Worm (Caenorhabditis elegans) whole organism, late embryonic: ENCODE data around the gene etr-1.

Experiments used
- C08G9.2 ChIP-seq: sonication (generic microtip); optimal IDR thresholded peaks from 2 replicates; lab custom pipeline; 2016; ENCODE audit warnings: mild to moderate bottlenecking, missing genetic modification characterization, moderate library complexity, missing compliant biosample characterization
- F13H6.1 ChIP-seq: sonication (generic microtip); optimal IDR thresholded peaks from 2 replicates; lab custom pipeline; 2016; ENCODE audit warnings: missing genetic modification characterization, missing compliant biosample characterization
- K02D7.2 ChIP-seq: sonication (generic microtip); optimal IDR thresholded peaks from 2 replicates; lab custom pipeline; 2017; ENCODE audit warnings: mild to moderate bottlenecking, missing genetic modification characterization, missing compliant biosample characterization
- ahr-1 ChIP-seq: sonication (generic microtip); optimal IDR thresholded peaks from 2 replicates; lab custom pipeline; 2016; ENCODE audit warnings: missing genetic modification characterization, missing compliant biosample characterization
- ama-1 ChIP-seq: fragments of 150-350 bp; optimal IDR thresholded peaks from 2 replicates; lab custom pipeline; 2014
- ceh-14 ChIP-seq: sonication (generic microtip); optimal IDR thresholded peaks from 2 replicates; lab custom pipeline; 2016; ENCODE audit warnings: missing genotype, missing genetic modification characterization, missing compliant biosample characterization
- ceh-18 ChIP-seq: sonication (generic microtip); optimal IDR thresholded peaks from 2 replicates; lab custom pipeline; 2016; ENCODE audit warnings: missing genetic modification characterization, missing compliant biosample characterization
- ceh-19 ChIP-seq: fragments of 200-800 bp; sonication (Bioruptor generic); optimal IDR thresholded peaks from 2 replicates; lab custom pipeline; 2018; ENCODE audit warnings: mild to moderate bottlenecking, missing genetic modification characterization, missing compliant biosample characterization
- ceh-22 ChIP-seq: sonication (generic microtip); optimal IDR thresholded peaks from 2 replicates; lab custom pipeline; 2017; ENCODE audit warnings: missing biosample characterization, missing genetic modification characterization
- ceh-24 ChIP-seq: sonication (generic microtip); optimal IDR thresholded peaks from 2 replicates; lab custom pipeline; 2016; ENCODE audit warnings: mild to moderate bottlenecking, missing genetic modification characterization, missing compliant biosample characterization
- ceh-31 ChIP-seq: sonication (generic microtip); optimal IDR thresholded peaks from 2 replicates; lab custom pipeline; 2016; ENCODE audit warnings: missing genetic modification characterization, missing compliant biosample characterization
- ceh-34 ChIP-seq: sonication (generic microtip); optimal IDR thresholded peaks from 2 replicates; lab custom pipeline; 2016; ENCODE audit warnings: mild to moderate bottlenecking, missing genetic modification characterization, missing compliant biosample characterization
- ceh-45 ChIP-seq: fragments of 200-800 bp; sonication (Bioruptor generic); IDR thresholded peaks from 2 replicates; pipeline ENCODE4 v1.3.6; 2022; ENCODE audit warnings: missing genetic modification reagents, missing genetic modification characterization, missing compliant biosample characterization
- ceh-48 ChIP-seq: sonication (generic microtip); optimal IDR thresholded peaks from 2 replicates; lab custom pipeline; 2016; ENCODE audit warnings: missing genetic modification characterization, inconsistent platforms, missing compliant biosample characterization
- che-1 ChIP-seq: sonication (generic microtip); optimal IDR thresholded peaks from 2 replicates; lab custom pipeline; 2016; ENCODE audit warnings: mild to moderate bottlenecking, missing genetic modification characterization, missing compliant biosample characterization
- dve-1 ChIP-seq: sonication (generic microtip); optimal IDR thresholded peaks from 2 replicates; lab custom pipeline; 2017; ENCODE audit warnings: antibody characterized with exemption, mild to moderate bottlenecking, missing genetic modification characterization, missing compliant biosample characterization
- elt-2 ChIP-seq: sonication (generic microtip); optimal IDR thresholded peaks from 2 replicates; lab custom pipeline; 2016; ENCODE audit warnings: missing genetic modification reagents, missing genetic modification characterization, missing compliant biosample characterization
- ets-4 ChIP-seq: sonication (generic microtip); optimal IDR thresholded peaks from 2 replicates; lab custom pipeline; 2016; ENCODE audit warnings: missing genetic modification characterization, missing compliant biosample characterization
- eyg-1 ChIP-seq: sonication (generic microtip); optimal IDR thresholded peaks from 2 replicates; lab custom pipeline; 2016; ENCODE audit warnings: missing genotype, missing genetic modification characterization, missing compliant biosample characterization
- fax-1 ChIP-seq: sonication (generic microtip); optimal IDR thresholded peaks from 2 replicates; lab custom pipeline; 2016; ENCODE audit warnings: missing genotype, missing genetic modification characterization, missing compliant biosample characterization
- fkh-10 ChIP-seq: fragments of 150-350 bp; optimal IDR thresholded peaks from 2 replicates; lab custom pipeline; 2014; ENCODE audit warnings: missing biosample characterization, missing genetic modification reagents, missing genetic modification characterization
- fkh-6 ChIP-seq: sonication (generic microtip); optimal IDR thresholded peaks from 2 replicates; lab custom pipeline; 2016; ENCODE audit warnings: missing genetic modification characterization, missing compliant biosample characterization
- hlh-13 ChIP-seq: fragments of 200-800 bp; sonication (Bioruptor generic); optimal IDR thresholded peaks from 2 replicates; lab custom pipeline; 2018; ENCODE audit warnings: mild to moderate bottlenecking, missing genetic modification characterization, missing compliant biosample characterization
- hlh-15 ChIP-seq: sonication (generic microtip); optimal IDR thresholded peaks from 2 replicates; lab custom pipeline; 2016; ENCODE audit warnings: missing genetic modification characterization, missing compliant biosample characterization
- hlh-8 ChIP-seq: sonication (generic microtip); optimal IDR thresholded peaks from 2 replicates; lab custom pipeline; 2016; ENCODE audit warnings: missing genotype, missing genetic modification characterization, missing compliant biosample characterization
- madf-2 ChIP-seq: sonication (generic microtip); optimal IDR thresholded peaks from 2 replicates; lab custom pipeline; 2017; ENCODE audit warnings: missing genetic modification characterization, missing compliant biosample characterization
- mec-3 ChIP-seq: sonication (generic microtip); optimal IDR thresholded peaks from 2 replicates; lab custom pipeline; 2016; ENCODE audit warnings: borderline replicate concordance, missing genetic modification characterization, missing compliant biosample characterization
- nfya-1 ChIP-seq: sonication (generic microtip); optimal IDR thresholded peaks from 2 replicates; lab custom pipeline; 2017; ENCODE audit warnings: missing genetic modification characterization, mild to moderate bottlenecking, missing compliant biosample characterization, antibody characterized with exemption, moderate library complexity
- nhr-232 ChIP-seq: sonication (generic microtip); optimal IDR thresholded peaks from 2 replicates; lab custom pipeline; 2016; ENCODE audit warnings: missing genetic modification characterization, missing compliant biosample characterization
- npax-4 ChIP-seq: sonication (generic microtip); optimal IDR thresholded peaks from 2 replicates; lab custom pipeline; 2016; ENCODE audit warnings: missing genetic modification characterization, missing compliant biosample characterization
- pat-9 ChIP-seq: fragments of 200-800 bp; sonication (Bioruptor generic); optimal IDR thresholded peaks from 2 replicates; lab custom pipeline; 2018; ENCODE audit warnings: mild to moderate bottlenecking, missing genetic modification characterization, moderate library complexity, missing compliant biosample characterization
- pax-1 ChIP-seq: fragments of 150-350 bp; optimal IDR thresholded peaks from 2 replicates; lab custom pipeline; 2014; ENCODE audit warnings: missing biosample characterization, missing genetic modification characterization
- pha-2 ChIP-seq: sonication (generic microtip); optimal IDR thresholded peaks from 2 replicates; lab custom pipeline; 2017; ENCODE audit warnings: mild to moderate bottlenecking, missing genetic modification characterization, missing compliant biosample characterization
- pha-4 ChIP-seq: fragments of 150-350 bp; optimal IDR thresholded peaks from 2 replicates; lab custom pipeline; 2018; ENCODE audit warnings: missing biosample characterization, missing genetic modification reagents, missing genetic modification characterization
- pqm-1 ChIP-seq: sonication (generic microtip); optimal IDR thresholded peaks from 2 replicates; lab custom pipeline; 2016; ENCODE audit warnings: missing genetic modification characterization, missing compliant biosample characterization
- rnt-1 ChIP-seq: sonication (generic microtip); optimal IDR thresholded peaks from 2 replicates; lab custom pipeline; 2016; ENCODE audit warnings: missing genetic modification characterization, missing compliant biosample characterization
- sox-2 ChIP-seq: fragments of 200-800 bp; sonication (Bioruptor generic); IDR thresholded peaks from 2 replicates; pipeline ENCODE4 v1.3.6; 2022; ENCODE audit warnings: missing genetic modification reagents, missing genetic modification characterization, missing compliant biosample characterization
- sox-4 ChIP-seq: sonication (generic microtip); optimal IDR thresholded peaks from 2 replicates; lab custom pipeline; 2017; ENCODE audit warnings: mild to moderate bottlenecking, missing genetic modification characterization, inconsistent platforms, missing compliant biosample characterization
- syd-9 ChIP-seq: sonication (generic microtip); optimal IDR thresholded peaks from 2 replicates; lab custom pipeline; 2016; ENCODE audit warnings: mild to moderate bottlenecking, missing genetic modification characterization, moderate library complexity, missing compliant biosample characterization
- tbx-2 ChIP-seq: sonication (generic microtip); optimal IDR thresholded peaks from 2 replicates; lab custom pipeline; 2016; ENCODE audit warnings: missing genetic modification characterization, missing compliant biosample characterization
- tbx-7 ChIP-seq: sonication (generic microtip); optimal IDR thresholded peaks from 2 replicates; lab custom pipeline; 2016; ENCODE audit warnings: missing genotype, missing genetic modification characterization, missing compliant biosample characterization
- ttx-3 ChIP-seq: sonication (generic microtip); optimal IDR thresholded peaks from 2 replicates; lab custom pipeline; 2016; ENCODE audit warnings: missing genetic modification reagents, missing genetic modification characterization, missing compliant biosample characterization
- unc-42 ChIP-seq: sonication (generic microtip); optimal IDR thresholded peaks from 2 replicates; lab custom pipeline; 2016; ENCODE audit warnings: missing genotype, missing genetic modification characterization, missing compliant biosample characterization
- unc-55 ChIP-seq: sonication (generic microtip); optimal IDR thresholded peaks from 2 replicates; lab custom pipeline; 2017; ENCODE audit warnings: missing biosample characterization, missing genetic modification reagents, missing genetic modification characterization

Gene etr-1

DNA sequence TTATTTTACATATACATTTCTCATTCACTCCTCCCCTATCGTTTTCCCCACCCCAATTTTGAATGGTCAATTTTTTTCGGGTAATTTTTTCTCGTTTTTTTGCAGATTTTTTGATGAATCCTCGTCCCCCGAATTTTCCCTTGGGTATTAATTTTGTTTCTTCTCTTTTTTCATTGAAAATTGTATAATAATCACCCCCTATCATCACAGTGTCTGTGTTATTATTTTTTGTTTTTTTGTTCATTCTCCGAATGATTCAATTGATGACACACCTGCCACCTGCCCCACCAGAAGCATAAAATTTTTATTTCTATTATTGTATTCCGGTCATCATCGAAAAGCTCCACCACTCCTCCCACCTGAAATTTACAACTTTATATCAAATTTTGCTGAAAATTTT, 9.9 kb upstream of the etr-1 start, which contains the start of gene T25D3.3:
Gene T25D3.3 (plus strand): TSS at position 301 of the 400 bp plus-strand sequence.
- TF ChIP-seq ceh-24 (tag; lab: Kevin White, UChicago) (no peak), K02D7.2 (tag; lab: Kevin White, UChicago) (no peak), ets-4 (tag; lab: Kevin White, UChicago) (no peak), hlh-8 (tag; lab: Kevin White, UChicago) (no peak), hlh-15 (no peak), fkh-6 (no peak), hlh-13 (GFP tag; lab: Kevin White, UChicago) (no peak), pha-2 (no peak), ceh-19 (GFP tag; lab: Kevin White, UChicago) (no peak), fax-1 (tag; lab: Kevin White, UChicago) (no peak), syd-9 (tag; lab: Kevin White, UChicago) (no peak), nfya-1 (tag; lab: Kevin White, UChicago) (no peak), sox-4 (tag; lab: Kevin White, UChicago) (no peak), ceh-48 (no peak), C08G9.2 (no peak)

DNA sequence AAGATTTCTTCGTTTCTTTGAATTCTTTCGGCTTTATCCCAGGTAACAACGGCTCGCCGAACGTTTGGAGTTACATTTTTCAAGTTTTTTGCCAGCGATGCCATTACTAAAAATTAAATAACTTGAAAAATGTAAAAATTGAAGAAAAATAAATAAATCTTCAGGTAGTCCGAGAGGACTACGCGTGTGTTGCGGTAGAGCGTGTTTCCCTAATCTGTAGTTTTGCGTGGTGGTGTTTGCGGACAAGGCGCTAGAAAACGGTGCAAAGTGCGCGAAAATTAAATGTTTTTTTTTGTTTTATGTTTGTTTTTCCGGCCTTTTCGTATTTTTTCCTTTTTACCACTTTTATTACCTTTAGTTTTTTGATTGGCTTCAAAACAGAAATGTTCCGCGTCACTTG, 6.3 kb upstream of the etr-1 start, which contains the start of gene mrpl-28:
Gene mrpl-28 (minus strand): TSS at position 106 of the 400 bp plus-strand sequence.
- no peak for TF ChIP-seq npax-4
- no peak for TF ChIP-seq ceh-19 (GFP tag; lab: Kevin White, UChicago)
- TF ChIP-seq pha-4 (tag; lab: Kevin White, UChicago): no peak
- no peak for TF ChIP-seq K02D7.2 (tag; lab: Kevin White, UChicago)
- TF ChIP-seq elt-2: peak; percentile 63
- TF ChIP-seq ahr-1: no peak
- no peak for TF ChIP-seq madf-2
- no peak for TF ChIP-seq ceh-22 (tag; lab: Kevin White, UChicago)
- TF ChIP-seq tbx-2: peak; percentile 40
- TF ChIP-seq rnt-1 (tag; lab: Kevin White, UChicago): no peak
- TF ChIP-seq eyg-1: no peak
- no peak for TF ChIP-seq unc-55 (GFP tag; lab: Kevin White, UChicago)
- TF ChIP-seq pax-1 (tag; lab: Kevin White, UChicago): peak; percentile 71
- TF ChIP-seq fax-1 (tag; lab: Kevin White, UChicago): no peak
- no peak for TF ChIP-seq syd-9 (tag; lab: Kevin White, UChicago)
- TF ChIP-seq hlh-8 (tag; lab: Kevin White, UChicago): no peak
- no peak for TF ChIP-seq F13H6.1 (tag; lab: Kevin White, UChicago)
- peak; percentile 43 for TF ChIP-seq pqm-1 (tag; lab: Kevin White, UChicago)
- no peak for TF ChIP-seq pat-9
- TF ChIP-seq ceh-34 (tag; lab: Kevin White, UChicago): peak; percentile 25
- TF ChIP-seq ttx-3 (tag; lab: Kevin White, UChicago): no peak
- peak; percentile 46 for TF ChIP-seq C08G9.2
- no peak for TF ChIP-seq ceh-14 (tag; lab: Kevin White, UChicago)
- TF ChIP-seq unc-42: peak; percentile 69
- TF ChIP-seq ceh-45 (GFP tag; lab: Robert Waterston, UW): no peak
- peak; percentile 51 for TF ChIP-seq ceh-31 (tag; lab: Kevin White, UChicago)
- TF ChIP-seq mec-3 (tag; lab: Kevin White, UChicago): no peak
- TF ChIP-seq dve-1 (tag; lab: Kevin White, UChicago): peak; percentile 57
- no peak for TF ChIP-seq nhr-232
- TF ChIP-seq ceh-24 (tag; lab: Kevin White, UChicago): no peak
- TF ChIP-seq fkh-10 (GFP tag; lab: Kevin White, UChicago): no peak
- TF ChIP-seq nfya-1 (tag; lab: Kevin White, UChicago): peak; percentile 66
- no peak for TF ChIP-seq ama-1 (lab: Kevin White, UChicago)
- no peak for TF ChIP-seq che-1 (tag; lab: Kevin White, UChicago)
- TF ChIP-seq tbx-7 (tag; lab: Kevin White, UChicago): no peak
- TF ChIP-seq ceh-18 (tag; lab: Kevin White, UChicago): peak; percentile 52
- TF ChIP-seq ets-4 (tag; lab: Kevin White, UChicago): peak; percentile 50
- TF ChIP-seq sox-2 (GFP tag; lab: Robert Waterston, UW): no peak
